Fruit fly (Drosophila melanogaster): ENCODE measurements around the gene ppk22.

dm6 chr3R:24828234-24828633 lies 31.4 kb downstream of the ppk22 start, which contains the start of gene RabX4:
- TF ChIP-seq CG3919 (GFP tag; optimal IDR thresholded peaks at IDR 0.05), result no peak
- no peak for TF ChIP-seq CG6808 (GFP tag; optimal IDR thresholded peaks at IDR 0.05)
- TF ChIP-seq Hr39 (GFP tag; optimal IDR thresholded peaks at IDR 0.05), result no peak
- no peak for TF ChIP-seq CG8119 (GFP tag; IDR thresholded peaks at IDR 0.05)
- no peak for TF ChIP-seq OdsH (GFP tag; optimal IDR thresholded peaks at IDR 0.05)
- no peak for TF ChIP-seq CG8319 (GFP tag; optimal IDR thresholded peaks at IDR 0.05)
- TF ChIP-seq fd85E (GFP tag; optimal IDR thresholded peaks at IDR 0.05), result no peak
- no peak for TF ChIP-seq Eip78C (GFP tag)
- no peak for TF ChIP-seq Lpt (GFP tag; optimal IDR thresholded peaks at IDR 0.05)
